Worm (Caenorhabditis elegans): ENCODE measurements around the gene F14D2.19.
"Not testable (repeated sequence)": the region's sequence is repeated elsewhere in the genome, so short reads cannot be mapped to it uniquely, and the experiment has no call there.

Gene F14D2.19

DNA sequence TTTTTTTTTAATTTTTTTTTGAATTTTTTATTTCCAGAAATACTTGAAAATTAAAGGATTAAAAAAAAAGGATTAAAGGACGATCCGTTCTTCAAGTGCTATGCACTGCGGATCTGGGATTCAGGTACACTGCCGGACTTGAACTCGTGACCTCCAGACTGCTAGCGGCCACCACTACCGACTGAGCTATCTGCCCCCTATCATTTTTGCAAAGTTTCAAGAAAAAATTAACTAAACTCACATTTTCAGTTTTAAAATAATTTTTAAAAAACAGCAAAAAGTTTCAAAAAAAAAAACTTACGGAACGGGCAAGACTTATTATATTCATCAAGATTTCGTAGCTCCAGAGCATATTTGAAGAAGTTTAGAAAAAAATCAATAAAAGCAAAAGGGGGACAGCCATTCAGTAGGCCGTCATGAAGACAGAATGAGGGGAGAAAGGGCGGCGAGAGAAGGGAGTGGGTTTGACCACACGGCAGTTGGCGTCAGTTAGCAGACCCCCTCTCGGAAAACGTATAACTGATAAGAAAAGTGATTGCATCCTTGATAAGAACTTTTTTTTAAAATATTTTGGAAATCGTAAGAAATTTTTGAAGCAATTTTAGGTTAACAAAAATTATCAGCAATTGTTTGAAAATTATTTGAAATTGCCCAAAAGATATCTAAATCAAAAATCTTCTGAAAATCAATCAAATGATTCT, 25.8 kb downstream of the F14D2.19 start:
- TF ChIP-seq blmp-1 (tag; optimal IDR thresholded peaks at IDR 0.05; ENCODE audit: insufficient read depth) = no peak
- peak; percentile 34 for TF ChIP-seq fos-1 (tag; optimal IDR thresholded peaks at IDR 0.05)
- no peak for TF ChIP-seq ceh-16 (tag; optimal IDR thresholded peaks at IDR 0.05)
- TF ChIP-seq ceh-82 (tag; optimal IDR thresholded peaks at IDR 0.05) = no peak
- TF ChIP-seq nhr-11 (tag; optimal IDR thresholded peaks at IDR 0.05) = no peak
- TF ChIP-seq unc-55 (GFP tag; optimal IDR thresholded peaks at IDR 0.05) = no peak

DNA sequence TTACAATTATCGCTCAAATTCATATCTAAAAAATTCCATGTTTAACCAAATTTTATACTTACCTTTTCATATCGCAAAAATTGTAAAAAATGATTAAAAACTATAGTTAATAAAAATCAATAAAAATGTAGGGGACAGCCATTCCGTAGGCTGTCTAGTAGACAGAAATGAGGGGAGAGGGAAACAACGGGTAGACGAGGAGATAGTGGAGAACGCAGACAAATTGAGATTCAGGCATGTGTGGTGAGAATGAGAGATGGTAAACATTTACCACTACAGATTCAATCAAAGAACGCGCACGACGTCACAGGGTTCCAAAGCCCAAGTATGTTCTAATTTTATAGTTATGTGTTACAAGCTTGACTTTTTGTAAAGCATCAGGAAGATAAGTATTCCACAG, 33.4 kb downstream of the F14D2.19 start:
- TF ChIP-seq unc-55 (GFP tag; optimal IDR thresholded peaks at IDR 0.05) (peak; percentile 34), R02D3.7 (tag; optimal IDR thresholded peaks at IDR 0.05) (no peak)

DNA sequence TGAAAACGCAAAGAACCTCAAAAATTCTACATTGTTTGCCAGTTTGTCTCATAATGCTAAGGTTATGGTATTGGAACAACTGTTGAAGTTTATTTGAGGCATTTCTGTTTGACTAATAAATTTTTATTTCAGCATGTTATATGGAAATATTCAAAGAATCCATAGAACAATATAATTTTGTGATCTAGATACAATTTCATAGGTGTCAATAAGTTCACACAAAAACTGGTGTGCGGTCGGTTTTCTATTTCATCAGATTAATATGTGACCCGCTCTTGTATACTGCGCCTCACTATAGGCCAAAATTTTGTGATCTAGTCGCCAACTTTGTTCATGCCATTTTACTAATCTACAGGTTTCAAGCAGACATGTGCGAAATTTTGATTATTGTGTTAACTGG, 37.5 kb downstream of the F14D2.19 start, which contains the start of gene btb-22:
Gene btb-22, plus strand, starts transcription at position 301 of the 400 bp plus-strand sequence.
- no peak for TF ChIP-seq lin-11 (tag; optimal IDR thresholded peaks at IDR 0.05)
- no peak for TF ChIP-seq sem-4 (tag; optimal IDR thresholded peaks at IDR 0.05)
- TF ChIP-seq egl-27 (tag; optimal IDR thresholded peaks at IDR 0.05) = no peak
- no peak for TF ChIP-seq lsy-2 (tag; optimal IDR thresholded peaks at IDR 0.05)
- no peak for TF ChIP-seq mbf-1 (tag; optimal IDR thresholded peaks at IDR 0.05)

DNA sequence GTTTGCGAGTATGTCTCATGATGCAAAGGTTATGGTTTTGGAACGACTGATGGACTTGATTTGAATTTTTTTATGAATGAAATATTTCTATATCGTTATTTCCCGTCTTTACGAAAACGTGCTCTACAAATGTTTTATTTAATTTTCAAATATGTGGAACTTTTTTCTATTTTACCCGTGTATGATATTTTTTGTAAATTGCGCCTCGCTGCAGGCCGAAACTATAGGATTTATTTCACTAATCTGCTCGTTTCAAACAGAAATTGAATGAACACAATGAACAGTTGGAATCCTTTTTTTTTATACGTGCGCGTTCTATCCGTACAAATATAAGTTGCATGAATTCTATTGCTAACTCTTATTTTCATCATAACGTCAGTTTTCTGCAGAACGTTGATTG, 39.0 kb downstream of the F14D2.19 start, which contains the start of gene btb-18:
Gene btb-18, plus strand, starts transcription at position 301 of the 400 bp plus-strand sequence.
- TF ChIP-seq dmd-4 (tag; optimal IDR thresholded peaks at IDR 0.05) (no peak), R02D3.7 (tag; optimal IDR thresholded peaks at IDR 0.05) (no peak), nhr-129 (tag; optimal IDR thresholded peaks at IDR 0.05) (no peak), ztf-1 (GFP tag; conservative IDR thresholded peaks at IDR 0.05) (no peak), blmp-1 (tag; optimal IDR thresholded peaks at IDR 0.05; ENCODE audit: insufficient read depth) (no peak), ztf-4 (tag; optimal IDR thresholded peaks at IDR 0.05) (no peak), skn-1 (tag; optimal IDR thresholded peaks at IDR 0.05) (no peak), lin-11 (tag; optimal IDR thresholded peaks at IDR 0.05) (no peak), sma-9 (GFP tag; optimal IDR thresholded peaks at IDR 0.05) (no peak), sma-9 (tag; optimal IDR thresholded peaks at IDR 0.05) (no peak), ceh-82 (tag; optimal IDR thresholded peaks at IDR 0.05) (no peak)

DNA sequence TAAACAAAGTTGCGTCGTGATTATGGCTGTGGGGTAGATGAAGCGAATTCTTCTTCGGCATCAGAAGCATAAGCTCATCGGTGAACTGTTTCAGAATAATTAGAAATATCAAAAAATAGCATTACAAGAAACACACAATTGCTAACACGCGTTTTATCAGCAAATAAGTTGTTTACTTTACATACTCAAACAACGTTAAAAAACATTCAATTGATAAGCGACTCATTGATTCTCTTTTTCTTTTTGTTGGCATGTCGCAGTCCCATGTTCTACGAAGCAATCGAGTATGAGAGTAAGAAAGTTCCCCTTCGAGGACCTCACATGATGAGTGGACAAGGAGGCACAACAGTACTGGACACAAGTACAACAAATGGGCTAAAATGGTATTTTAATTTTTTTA, 40.3 kb downstream of the F14D2.19 start, which contains the start of gene btb-16:
Gene btb-16, plus strand, starts transcription at position 240 of the 400 bp plus-strand sequence.
- TF ChIP-seq fos-1 (tag; optimal IDR thresholded peaks at IDR 0.05) = peak; percentile 45
- no peak for TF ChIP-seq nhr-77 (tag; optimal IDR thresholded peaks at IDR 0.05)
- no peak for TF ChIP-seq ceh-82 (tag; optimal IDR thresholded peaks at IDR 0.05)

DNA sequence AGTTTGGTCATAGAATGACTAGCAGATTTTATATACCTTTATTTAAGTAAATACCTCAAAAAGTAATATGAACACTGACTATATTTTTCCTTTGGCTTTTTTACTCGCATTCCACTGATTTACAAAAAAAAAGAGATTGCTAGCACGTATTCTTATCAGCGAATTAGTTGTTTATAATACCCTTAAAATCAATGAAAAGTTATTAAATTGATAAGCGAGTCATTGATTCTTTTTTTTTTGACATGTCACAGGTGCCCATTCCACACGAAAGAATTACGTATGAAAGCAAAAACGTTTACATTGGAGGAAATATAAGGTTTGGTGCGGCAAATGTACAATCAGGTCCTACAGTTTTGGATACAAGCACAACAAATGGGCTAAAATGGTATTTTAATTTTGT, 41.7 kb downstream of the F14D2.19 start, which contains the start of gene btb-17:
Gene btb-17, plus strand, starts transcription at position 213 of the 400 bp plus-strand sequence.
- TF ChIP-seq fos-1 (tag; optimal IDR thresholded peaks at IDR 0.05) (peak; percentile 58), crh-2 (tag; optimal IDR thresholded peaks at IDR 0.05) (no peak), gmeb-1 (tag; optimal IDR thresholded peaks at IDR 0.05) (peak; percentile 9), ztf-11 (tag; optimal IDR thresholded peaks at IDR 0.05) (no peak)

DNA sequence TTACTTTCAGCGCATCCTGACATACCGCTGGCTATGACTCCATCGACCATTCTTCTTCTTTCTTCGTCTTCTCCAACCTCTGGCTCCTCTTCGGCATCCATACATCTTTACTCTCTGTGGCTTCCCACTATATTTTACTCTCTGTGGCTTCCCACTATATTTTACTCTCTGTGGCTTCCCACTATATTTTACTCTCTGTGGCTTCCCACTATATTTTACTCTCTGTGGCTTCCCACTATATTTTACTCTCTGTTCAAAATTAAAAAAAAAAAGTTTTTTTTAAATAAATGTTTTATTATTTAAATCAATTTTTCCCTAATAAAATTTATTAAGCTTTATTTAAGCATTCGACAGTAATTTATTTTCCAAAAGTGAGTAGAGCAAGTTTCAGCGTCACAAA, 46.4 kb downstream of the F14D2.19 start, which contains the start of gene F39E9.14:
Gene F39E9.14, minus strand, starts transcription at position 101 of the 400 bp plus-strand sequence.
- not testable (repeated sequence) for TF ChIP-seq elt-1 (tag; optimal IDR thresholded peaks at IDR 0.05); blmp-1 (tag; optimal IDR thresholded peaks at IDR 0.05; ENCODE audit: insufficient read depth); unc-39 (tag; optimal IDR thresholded peaks at IDR 0.05)

DNA sequence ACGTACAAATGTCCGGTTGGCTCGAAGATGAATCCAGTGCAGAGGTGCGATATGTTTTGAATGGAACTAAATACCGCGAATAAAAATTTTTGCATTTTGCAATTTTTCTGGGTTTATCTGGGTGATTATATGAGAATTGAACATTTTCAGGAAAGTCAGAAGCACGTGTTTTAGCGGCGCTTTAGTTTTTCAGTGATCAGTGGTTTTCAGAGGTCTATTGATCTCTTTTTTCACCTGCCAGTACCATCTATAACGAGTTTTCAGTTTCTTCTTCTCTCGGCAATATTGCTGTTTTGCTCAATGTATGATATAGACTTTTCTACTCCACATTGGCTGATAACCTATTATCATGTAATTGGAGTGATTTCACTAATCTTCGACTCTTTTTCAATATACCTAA, 49.9 kb downstream of the F14D2.19 start, which contains the start of gene sri-63:
Gene sri-63, plus strand, starts transcription at position 301 of the 400 bp plus-strand sequence.
- TF ChIP-seq nhr-129 (tag; optimal IDR thresholded peaks at IDR 0.05) (no peak), sem-4 (tag; optimal IDR thresholded peaks at IDR 0.05) (no peak), lin-11 (tag; optimal IDR thresholded peaks at IDR 0.05) (no peak), nhr-25 (tag; optimal IDR thresholded peaks at IDR 0.05) (no peak), sma-9 (GFP tag; optimal IDR thresholded peaks at IDR 0.05) (no peak), sma-9 (tag; optimal IDR thresholded peaks at IDR 0.05) (no peak)
